Worm (Caenorhabditis elegans) whole organism, L3 larva: ENCODE measurements around the gene M28.8.
A peak's percentile ranks its signal among the peaks of the same experiment; 100 is the strongest.

Experiments used
- R02D3.7 ChIP-seq: fragments of 150-350 bp; optimal IDR thresholded peaks from 2 replicates; lab custom pipeline; 2014; ENCODE audit warnings: missing biosample characterization, missing genetic modification characterization
- ZK546.5 ChIP-seq: sonication (generic microtip); optimal IDR thresholded peaks from 2 replicates; lab custom pipeline; 2017; ENCODE audit warnings: missing biosample characterization, missing genetic modification characterization
- ama-1 ChIP-seq: fragments of 150-350 bp; optimal IDR thresholded peaks from 2 replicates; lab custom pipeline; 2018
- ceh-16 ChIP-seq: sonication (generic microtip); optimal IDR thresholded peaks from 2 replicates; lab custom pipeline; 2017; ENCODE audit warnings: missing biosample characterization, missing genetic modification characterization
- ceh-28 ChIP-seq: fragments of 150-350 bp; optimal IDR thresholded peaks from 2 replicates; lab custom pipeline; 2014; ENCODE audit warnings: missing biosample characterization, missing genetic modification reagents, missing genetic modification characterization
- ceh-9 ChIP-seq: sonication (generic microtip); optimal IDR thresholded peaks from 2 replicates; lab custom pipeline; 2018; ENCODE audit warnings: missing biosample characterization, missing genetic modification characterization
- daf-12 ChIP-seq: fragments of 150-350 bp; optimal IDR thresholded peaks from 2 replicates; lab custom pipeline; 2014; ENCODE audit warnings: missing biosample characterization, missing genetic modification reagents, missing genetic modification characterization
- egl-5 ChIP-seq: fragments of 150-350 bp; optimal IDR thresholded peaks from 2 replicates; lab custom pipeline; 2017; ENCODE audit warnings: missing biosample characterization, missing genetic modification reagents, missing genetic modification characterization, inconsistent platforms
- elt-1 ChIP-seq: fragments of 150-350 bp; optimal IDR thresholded peaks from 2 replicates; lab custom pipeline; 2014; ENCODE audit warnings: missing biosample characterization, missing genetic modification characterization
- elt-2 ChIP-seq: sonication (generic microtip); optimal IDR thresholded peaks from 2 replicates; lab custom pipeline; 2016; ENCODE audit warnings: missing genetic modification reagents, mild to moderate bottlenecking, missing genetic modification characterization, missing compliant biosample characterization
- elt-3 ChIP-seq, 3 experiments: fragments of 150-350 bp in 1 of 3; sonication (generic microtip) in 2 of 3; optimal IDR thresholded peaks; 2 replicates in 2 of 3; 4 replicates in 1 of 3; lab custom pipeline; 2014 to 2017; ENCODE audit warnings: missing biosample characterization in 3 of 3, missing genetic modification characterization in 3 of 3
- eor-1 ChIP-seq, 2 experiments: fragments of 150-350 bp; optimal IDR thresholded peaks; 2 replicates each; lab custom pipeline; 2014 to 2018; ENCODE audit warnings: missing biosample characterization in 2 of 2, missing genetic modification characterization in 2 of 2
- fkh-2 ChIP-seq: fragments of 150-350 bp; optimal IDR thresholded peaks from 2 replicates; lab custom pipeline; 2014; ENCODE audit warnings: missing biosample characterization, missing genetic modification reagents, missing genetic modification characterization
- hmg-11 ChIP-seq: sonication (generic microtip); optimal IDR thresholded peaks from 2 replicates; lab custom pipeline; 2016; ENCODE audit warnings: missing genetic modification characterization, missing compliant biosample characterization
- jun-1 ChIP-seq: fragments of 150-350 bp; optimal IDR thresholded peaks from 2 replicates; lab custom pipeline; 2014; ENCODE audit warnings: missing biosample characterization, missing genetic modification reagents, missing genetic modification characterization
- lin-15B ChIP-seq: fragments of 150-350 bp; optimal IDR thresholded peaks from 2 replicates; lab custom pipeline; 2014; ENCODE audit warnings: missing biosample characterization, missing genetic modification characterization
- lin-39 ChIP-seq: fragments of 150-350 bp; optimal IDR thresholded peaks from 2 replicates; lab custom pipeline; 2018; ENCODE audit warnings: missing biosample characterization, missing genetic modification reagents, missing genetic modification characterization
- lsy-12 ChIP-seq: sonication (generic microtip); optimal IDR thresholded peaks from 2 replicates; lab custom pipeline; 2016; ENCODE audit warnings: mild to moderate bottlenecking, missing genetic modification characterization, missing compliant biosample characterization
- mdl-1 ChIP-seq: fragments of 150-350 bp; optimal IDR thresholded peaks from 2 replicates; lab custom pipeline; 2014; ENCODE audit warnings: missing biosample characterization, missing genetic modification characterization
- mml-1 ChIP-seq: fragments of 150-350 bp; sonication (generic microtip); optimal IDR thresholded peaks from 3 replicates; lab custom pipeline; 2014; ENCODE audit warnings: missing biosample characterization, missing genetic modification characterization
- nfya-1 ChIP-seq: sonication (generic microtip); optimal IDR thresholded peaks from 2 replicates; lab custom pipeline; 2017; ENCODE audit warnings: missing genetic modification characterization, mild to moderate bottlenecking, missing compliant biosample characterization, antibody characterized with exemption, moderate library complexity; ENCODE audit not compliant: insufficient read depth
- nhr-237 ChIP-seq: fragments of 150-350 bp; optimal IDR thresholded peaks from 2 replicates; lab custom pipeline; 2014; ENCODE audit warnings: missing biosample characterization, missing genetic modification characterization
- nhr-25 ChIP-seq: sonication (generic microtip); optimal IDR thresholded peaks from 2 replicates; lab custom pipeline; 2017; ENCODE audit warnings: missing biosample characterization, missing genetic modification characterization
- nhr-28 ChIP-seq: fragments of 150-350 bp; optimal IDR thresholded peaks from 2 replicates; lab custom pipeline; 2014; ENCODE audit warnings: missing biosample characterization, missing genetic modification characterization
- nhr-67 ChIP-seq: fragments of 150-350 bp; optimal IDR thresholded peaks from 2 replicates; lab custom pipeline; 2014; ENCODE audit warnings: missing biosample characterization, missing genetic modification characterization
- nhr-77 ChIP-seq: fragments of 150-350 bp; optimal IDR thresholded peaks from 2 replicates; lab custom pipeline; 2014; ENCODE audit warnings: missing biosample characterization, missing genetic modification characterization
- pqm-1 ChIP-seq: fragments of 150-350 bp; optimal IDR thresholded peaks from 2 replicates; lab custom pipeline; 2017; ENCODE audit warnings: missing biosample characterization, missing genetic modification characterization, inconsistent platforms
- unc-62 ChIP-seq: fragments of 150-350 bp; sonication (generic microtip); optimal IDR thresholded peaks from 4 replicates; lab custom pipeline; 2014; ENCODE audit warnings: missing biosample characterization, missing genetic modification reagents, missing genetic modification characterization
- zag-1 ChIP-seq: fragments of 150-350 bp; optimal IDR thresholded peaks from 2 replicates; lab custom pipeline; 2014; ENCODE audit warnings: missing biosample characterization, missing genetic modification characterization

Gene M28.8

ce11 chrII:10627963-10628362 is at the start of gene M28.8:
TSS of gene M28.8 (plus strand) at chrII:10628263.
- no peak for TF ChIP-seq pqm-1
- no peak for TF ChIP-seq nhr-237 (tag; lab: Kevin White, UChicago)
- TF ChIP-seq nhr-28 = no peak
- TF ChIP-seq fkh-2 = no peak
- no peak for TF ChIP-seq elt-3 (tag; optimal IDR thresholded peaks at IDR 0.05; lab: Kevin White, UChicago)
- TF ChIP-seq nhr-67 (tag; lab: Kevin White, UChicago) = no peak
- no peak for TF ChIP-seq mml-1
- TF ChIP-seq nfya-1 (tag; lab: Kevin White, UChicago) = no peak

ce11 chrII:10578843-10579430 is 49.1 kb upstream of the M28.8 start, which contains the start of gene rpb-6:
TSS of gene rpb-6 (plus strand) at chrII:10579380.
- peak; percentile 10 for TF ChIP-seq nhr-25
- peak; percentile 66 for TF ChIP-seq R02D3.7
- TF ChIP-seq nfya-1 (tag; lab: Kevin White, UChicago) = no peak
- no peak for TF ChIP-seq nhr-77 (tag; lab: Kevin White, UChicago)
- TF ChIP-seq egl-5 (tag; lab: Kevin White, UChicago) = no peak
- no peak for TF ChIP-seq jun-1 (tag; lab: Kevin White, UChicago)
- no peak for TF ChIP-seq elt-1
- TF ChIP-seq lin-15B (tag; lab: Kevin White, UChicago) = peak; percentile 39

ce11 chrII:10579655-10580054 is 48.4 kb upstream of the M28.8 start, which contains the start of gene dohh-1:
TSS of gene dohh-1 (plus strand) at chrII:10579955.
- TF ChIP-seq ceh-28 (tag; lab: Kevin White, UChicago) = no peak
- no peak for TF ChIP-seq ama-1 (lab: Kevin White, UChicago)
- no peak for TF ChIP-seq ceh-16
- no peak for TF ChIP-seq mdl-1
- no peak for TF ChIP-seq daf-12
- no peak for TF ChIP-seq elt-1
- no peak for TF ChIP-seq nhr-25
- TF ChIP-seq nhr-77 (tag; lab: Kevin White, UChicago) = no peak
- no peak for TF ChIP-seq hmg-11
- TF ChIP-seq eor-1 (tag; optimal IDR thresholded peaks at IDR 0.05; lab: Kevin White, UChicago) = no peak
- no peak for TF ChIP-seq nfya-1 (tag; lab: Kevin White, UChicago)
- TF ChIP-seq ZK546.5 (tag; lab: Kevin White, UChicago) = no peak
- no peak for TF ChIP-seq R02D3.7
- TF ChIP-seq ceh-9 (tag; lab: Kevin White, UChicago) = no peak
- TF ChIP-seq elt-2 = no peak

- TF ChIP-seq eor-1 (tag; optimal IDR thresholded peaks at IDR 0.05; lab: Kevin White, UChicago) = no peak
These were observed 47.2 kb upstream of the M28.8 start, which contains the start of gene dap-3 for ce11 chrII:10580833-10581232. TSS of gene dap-3 (plus strand) at chrII:10581133.

DNA sequence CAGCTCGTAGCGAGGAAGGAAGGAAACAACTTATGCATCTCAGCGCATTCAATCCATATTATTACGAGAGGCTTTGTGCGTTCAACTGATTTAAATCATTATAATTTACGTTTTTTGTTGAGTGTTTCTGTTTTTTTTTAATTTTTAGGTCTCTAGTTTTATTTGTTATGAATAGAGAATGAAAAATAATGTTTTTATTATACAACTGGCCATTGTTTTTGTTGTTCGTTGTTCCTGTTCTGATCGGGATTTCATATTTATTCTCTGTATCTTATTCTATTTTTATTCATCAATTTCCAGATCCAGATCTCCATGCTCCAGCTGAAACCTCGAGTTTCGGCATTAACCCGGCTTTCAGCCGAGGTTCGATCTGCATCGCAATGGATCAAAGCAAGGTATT is 45.7 kb upstream of the M28.8 start, which contains the start of gene mrps-22:
TSS of gene mrps-22 (plus strand) at position 301 of the 400 bp plus-strand sequence.
- TF ChIP-seq elt-1 (no peak), elt-3 (tag; optimal IDR thresholded peaks at IDR 0.05; lab: Kevin White, UChicago) (no peak), nhr-77 (tag; lab: Kevin White, UChicago) (no peak), egl-5 (tag; lab: Kevin White, UChicago) (no peak), lin-39 (tag; lab: Kevin White, UChicago) (no peak), unc-62 (GFP tag; lab: Kevin White, UChicago) (no peak), lsy-12 (tag; lab: Kevin White, UChicago) (no peak), nhr-67 (tag; lab: Kevin White, UChicago) (no peak), eor-1 (tag; optimal IDR thresholded peaks at IDR 0.05; lab: Kevin White, UChicago) (no peak), elt-2 (no peak), nhr-25 (no peak)

DNA sequence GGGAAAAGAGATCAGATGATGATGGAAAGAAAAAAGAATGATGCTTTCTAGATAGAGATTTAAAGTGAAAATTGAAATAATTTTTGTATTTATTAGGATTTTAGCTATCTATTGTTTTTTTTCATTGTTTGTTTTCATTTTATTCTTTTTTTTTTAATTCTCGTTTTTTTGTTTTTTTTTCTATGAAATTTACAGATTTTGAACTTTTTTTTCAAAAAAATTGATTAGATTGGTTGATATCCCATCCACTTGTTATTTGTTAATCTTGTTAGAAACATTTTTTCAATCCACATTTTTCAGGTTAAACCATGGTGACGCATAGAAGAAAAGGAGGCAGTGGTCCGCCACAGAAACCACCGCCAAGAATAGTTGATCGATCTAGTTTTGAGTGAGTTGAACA is 44.0 kb upstream of the M28.8 start, which contains the start of gene algn-9:
TSS of gene algn-9 (plus strand) at position 301 of the 400 bp plus-strand sequence.
- TF ChIP-seq mdl-1 = no peak
- no peak for TF ChIP-seq R02D3.7
- TF ChIP-seq nhr-28 = no peak
- TF ChIP-seq lin-39 (tag; lab: Kevin White, UChicago) = no peak
- no peak for TF ChIP-seq ZK546.5 (tag; lab: Kevin White, UChicago)
- no peak for TF ChIP-seq zag-1 (tag; lab: Kevin White, UChicago)
- TF ChIP-seq, all 47 proteins: peak for 0
